Fruit fly (Drosophila melanogaster): ENCODE data around the gene CG2614.

CG2614 gene

DNA sequence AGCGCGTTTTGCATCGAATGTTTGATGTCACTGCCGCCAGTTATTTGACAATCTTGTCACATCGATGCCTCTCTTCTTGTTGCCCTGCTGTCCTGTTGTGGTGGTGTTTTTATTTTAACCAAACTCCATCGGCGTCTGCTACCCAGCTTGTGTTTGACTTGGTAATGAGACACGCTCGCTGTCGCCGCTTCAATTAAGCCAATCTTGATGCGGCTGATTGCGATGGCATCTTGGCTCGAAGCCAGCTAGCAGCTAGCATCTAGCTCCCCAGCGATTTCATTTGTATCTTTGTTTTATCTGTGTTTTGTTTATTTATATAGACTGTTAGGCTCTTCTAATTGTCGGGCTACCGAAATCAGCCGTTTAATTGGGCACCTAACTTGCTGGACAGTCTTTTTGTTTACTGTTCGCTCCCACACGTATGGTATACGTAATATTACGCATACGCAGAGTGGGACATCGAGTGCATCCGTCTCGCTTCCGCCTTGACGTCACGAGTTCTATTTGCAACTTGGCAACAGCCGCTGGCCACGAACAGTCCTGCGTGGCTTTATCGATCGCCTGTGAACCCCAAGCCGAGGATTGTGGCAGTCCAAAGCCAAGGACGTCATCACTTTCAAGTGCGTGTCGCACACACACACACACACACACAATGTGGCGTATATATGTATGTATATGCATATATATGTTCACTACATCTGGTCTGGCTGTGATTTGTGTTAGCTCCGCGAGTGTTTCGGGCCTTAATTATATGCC lies 48.5 kb downstream of the CG2614 start:
- TF ChIP-seq Myc (optimal IDR thresholded peaks at IDR 0.05) (no peak), h (optimal IDR thresholded peaks at IDR 0.05) (no peak), ttk (optimal IDR thresholded peaks at IDR 0.05) (no peak), Sin3A (optimal IDR thresholded peaks at IDR 0.05) (no peak), insv (optimal IDR thresholded peaks at IDR 0.05) (no peak), psq (optimal IDR thresholded peaks at IDR 0.05) (no peak)

- TF ChIP-seq psq (optimal IDR thresholded peaks at IDR 0.05) (no peak), Sin3A (optimal IDR thresholded peaks at IDR 0.05) (no peak), insv (optimal IDR thresholded peaks at IDR 0.05) (no peak), Myc (optimal IDR thresholded peaks at IDR 0.05) (no peak), h (optimal IDR thresholded peaks at IDR 0.05) (no peak), ttk (optimal IDR thresholded peaks at IDR 0.05) (no peak)
Observed at dm6 chr2L:20705869-20706368, 49.7 kb downstream of the CG2614 start.

Measured in Kc167 (cell line).